Worm (Caenorhabditis elegans): ENCODE data around the gene str-214.

DNA sequence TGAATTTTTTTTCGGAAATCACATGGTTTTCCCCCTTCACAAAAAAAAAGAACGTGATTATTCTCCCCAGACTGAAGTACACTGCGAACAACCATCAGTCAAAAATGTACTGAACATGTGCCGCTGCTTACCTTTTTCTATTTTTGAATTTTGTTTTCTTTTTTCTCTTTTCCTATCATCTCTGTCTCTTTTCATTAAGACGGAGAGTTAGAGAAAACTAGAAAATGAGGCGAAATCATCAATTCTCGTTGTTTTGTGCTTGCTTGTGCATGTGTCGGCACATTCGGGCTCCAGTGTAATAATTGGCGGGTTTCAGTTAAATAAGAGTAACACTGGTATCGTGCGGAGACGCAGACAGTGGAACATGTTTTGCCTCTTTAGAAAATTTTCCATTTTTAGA, 37.2 kb downstream of the str-214 start:
- no peak for TF ChIP-seq ama-1 (optimal IDR thresholded peaks at IDR 0.05)
- TF ChIP-seq hnd-1 (tag; optimal IDR thresholded peaks at IDR 0.05): no peak
- TF ChIP-seq B0310.2 (tag; optimal IDR thresholded peaks at IDR 0.05): no peak
- no peak for TF ChIP-seq tbx-11 (GFP tag; IDR thresholded peaks at IDR 0.05)
- TF ChIP-seq tbx-37 (GFP tag; conservative IDR thresholded peaks at IDR 0.05): no peak
- no peak for TF ChIP-seq ceh-36 (tag; optimal IDR thresholded peaks at IDR 0.05)
- TF ChIP-seq F13C5.2 (tag; optimal IDR thresholded peaks at IDR 0.05): no peak
- no peak for TF ChIP-seq ets-7 (tag; optimal IDR thresholded peaks at IDR 0.05)
- no peak for TF ChIP-seq flt-1 (GFP tag; IDR thresholded peaks at IDR 0.05)
- TF ChIP-seq ceh-13 (GFP tag; optimal IDR thresholded peaks at IDR 0.05): no peak
- no peak for TF ChIP-seq sea-1 (GFP tag; conservative IDR thresholded peaks at IDR 0.05)
- TF ChIP-seq scrt-1 (GFP tag; IDR thresholded peaks at IDR 0.05): no peak
- TF ChIP-seq pes-1 (GFP tag; IDR thresholded peaks at IDR 0.05): no peak
